Fruit fly (Drosophila melanogaster): Measurements from ENCODE around the gene Cdc23.

dm6 chr2L:20479694-20480093 lies 20.6 kb downstream of the Cdc23 start:
- TF ChIP-seq Crg-1 (GFP tag; optimal IDR thresholded peaks at IDR 0.05), result no peak
- TF ChIP-seq ovo (GFP tag; optimal IDR thresholded peaks at IDR 0.05), result no peak
- TF ChIP-seq Hr96 (GFP tag; optimal IDR thresholded peaks at IDR 0.05), result no peak
- no peak for TF ChIP-seq CG14711 (tag; optimal IDR thresholded peaks at IDR 0.05)

Measured in whole organism, adult.